Worm (Caenorhabditis elegans): ENCODE results near the gene ZK287.1.

ZK287.1 gene

DNA sequence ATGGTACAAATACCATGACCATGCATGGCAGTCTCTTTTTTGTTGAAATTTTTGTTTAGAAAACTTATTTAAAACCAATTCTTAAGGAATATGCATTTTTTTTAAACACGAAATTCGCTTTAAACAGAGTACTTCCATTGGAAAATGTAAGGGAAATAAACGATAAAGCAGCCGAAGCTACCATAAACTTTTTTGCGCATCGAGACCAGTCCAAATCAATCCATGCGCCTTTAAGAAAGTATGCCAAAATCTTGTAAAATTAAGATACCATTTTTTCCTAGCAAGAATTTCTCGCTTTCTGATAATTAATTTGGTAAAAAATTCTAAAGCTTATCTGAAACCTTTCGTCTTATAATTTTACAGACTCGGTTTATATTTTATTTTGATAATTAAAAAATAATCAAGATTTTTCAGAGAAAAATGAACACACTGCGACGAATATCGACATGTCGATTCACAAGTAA lies 26.2 kb downstream of the ZK287.1 start, which contains the start of gene ZK287.7:
Gene ZK287.7 (plus strand): TSS at position 414 of the 464 bp plus-strand sequence.
- TF ChIP-seq nhr-237 (tag; optimal IDR thresholded peaks at IDR 0.05) (no peak), elt-1 (tag; optimal IDR thresholded peaks at IDR 0.05) (no peak), F13H6.1 (tag; optimal IDR thresholded peaks at IDR 0.05) (no peak), ceh-82 (tag; optimal IDR thresholded peaks at IDR 0.05) (no peak), Y55F3AM.14 (GFP tag; optimal IDR thresholded peaks at IDR 0.05) (no peak), lin-13 (GFP tag; optimal IDR thresholded peaks at IDR 0.05) (no peak), skn-1 (tag; optimal IDR thresholded peaks at IDR 0.05) (no peak), nhr-6 (tag; optimal IDR thresholded peaks at IDR 0.05) (no peak)

DNA sequence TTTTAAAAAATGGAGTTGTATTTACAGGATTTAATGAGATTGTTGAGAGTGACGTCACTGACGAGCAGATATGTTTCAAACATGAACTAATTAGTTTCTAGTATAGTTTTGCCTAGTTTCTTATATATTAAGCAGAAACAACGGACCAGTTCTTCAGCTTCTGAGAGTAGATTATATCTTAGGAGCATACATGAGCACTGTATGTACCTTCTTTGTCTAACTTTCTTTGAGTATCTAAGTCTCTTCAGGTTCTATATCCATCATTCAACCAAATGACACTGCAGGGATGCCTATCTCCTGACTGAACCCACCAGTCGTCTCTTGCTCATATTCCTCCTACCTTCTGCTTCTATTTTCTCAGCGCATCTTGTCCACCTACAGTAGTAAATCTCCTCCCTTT lies 30.2 kb downstream of the ZK287.1 start, which contains the start of gene her-1:
Gene her-1 (plus strand): TSS at position 301 of the 400 bp plus-strand sequence.
- TF ChIP-seq Y55F3AM.14 (GFP tag; optimal IDR thresholded peaks at IDR 0.05) (no peak), mbf-1 (tag; optimal IDR thresholded peaks at IDR 0.05) (no peak), nhr-129 (tag; optimal IDR thresholded peaks at IDR 0.05) (no peak), sma-9 (GFP tag; optimal IDR thresholded peaks at IDR 0.05) (no peak), sma-9 (tag; optimal IDR thresholded peaks at IDR 0.05) (no peak), sma-3 (GFP tag; optimal IDR thresholded peaks at IDR 0.05) (no peak), nhr-12 (tag; optimal IDR thresholded peaks at IDR 0.05) (no peak), nhr-6 (tag; optimal IDR thresholded peaks at IDR 0.05) (no peak), lin-39 (tag; optimal IDR thresholded peaks at IDR 0.05) (no peak), mdl-1 (tag; optimal IDR thresholded peaks at IDR 0.05) (no peak), ztf-1 (GFP tag; conservative IDR thresholded peaks at IDR 0.05) (no peak)

DNA sequence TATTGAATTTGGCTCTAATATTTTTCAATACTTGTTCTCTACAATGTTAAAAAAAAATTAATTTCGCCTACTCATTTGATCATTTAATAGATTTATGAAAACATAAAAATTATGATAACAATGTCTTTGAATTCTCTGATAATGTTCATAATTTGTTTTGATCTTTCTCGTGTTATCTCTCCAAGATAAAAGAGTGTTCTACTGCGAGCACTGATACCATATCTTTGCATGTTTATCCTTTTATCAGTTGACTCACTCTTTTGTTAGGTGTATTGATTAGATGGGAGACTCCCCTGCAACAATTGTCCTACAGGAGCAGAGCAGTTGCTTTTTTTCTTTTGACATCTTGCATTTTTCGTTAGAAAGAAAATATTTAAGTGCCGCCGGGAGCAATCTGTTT lies 32.7 kb downstream of the ZK287.1 start:
- TF ChIP-seq nhr-25 (tag; optimal IDR thresholded peaks at IDR 0.05) (no peak), mdl-1 (tag; optimal IDR thresholded peaks at IDR 0.05) (no peak), lsy-2 (tag; optimal IDR thresholded peaks at IDR 0.05) (no peak), ztf-11 (tag; optimal IDR thresholded peaks at IDR 0.05) (no peak), nhr-6 (tag; optimal IDR thresholded peaks at IDR 0.05) (no peak), peb-1 (tag; optimal IDR thresholded peaks at IDR 0.05) (no peak), ztf-1 (GFP tag; conservative IDR thresholded peaks at IDR 0.05) (no peak), skn-1 (tag; optimal IDR thresholded peaks at IDR 0.05) (no peak), ceh-16 (tag; optimal IDR thresholded peaks at IDR 0.05) (no peak), mbf-1 (tag; optimal IDR thresholded peaks at IDR 0.05) (no peak), unc-55 (GFP tag; optimal IDR thresholded peaks at IDR 0.05) (no peak), elt-3 (tag; optimal IDR thresholded peaks at IDR 0.05) (no peak), fos-1 (tag; optimal IDR thresholded peaks at IDR 0.05) (no peak), dmd-4 (tag; optimal IDR thresholded peaks at IDR 0.05) (no peak), ceh-82 (tag; optimal IDR thresholded peaks at IDR 0.05) (no peak)

DNA sequence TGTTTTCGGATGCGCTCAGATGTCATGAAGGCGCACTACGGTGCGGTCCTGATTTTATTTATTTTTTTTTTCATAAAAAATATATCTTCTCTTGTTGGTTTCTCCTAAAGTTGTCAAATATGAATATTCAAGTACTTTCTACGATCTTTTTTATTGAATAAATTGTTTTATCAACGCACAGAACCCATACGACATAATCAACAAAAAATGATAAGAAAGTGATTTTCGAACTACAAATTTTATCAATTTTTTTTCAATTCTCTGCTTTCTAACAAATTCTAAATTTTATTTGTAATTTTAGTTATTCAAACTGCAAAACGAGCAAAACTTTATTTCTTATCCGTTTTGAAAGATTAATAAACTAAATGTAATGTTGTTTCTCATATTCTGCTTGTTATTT lies 35.4 kb downstream of the ZK287.1 start:
- TF ChIP-seq nhr-129 (tag; optimal IDR thresholded peaks at IDR 0.05) (no peak), zag-1 (tag; optimal IDR thresholded peaks at IDR 0.05) (no peak), fos-1 (tag; optimal IDR thresholded peaks at IDR 0.05) (peak; percentile 50)

DNA sequence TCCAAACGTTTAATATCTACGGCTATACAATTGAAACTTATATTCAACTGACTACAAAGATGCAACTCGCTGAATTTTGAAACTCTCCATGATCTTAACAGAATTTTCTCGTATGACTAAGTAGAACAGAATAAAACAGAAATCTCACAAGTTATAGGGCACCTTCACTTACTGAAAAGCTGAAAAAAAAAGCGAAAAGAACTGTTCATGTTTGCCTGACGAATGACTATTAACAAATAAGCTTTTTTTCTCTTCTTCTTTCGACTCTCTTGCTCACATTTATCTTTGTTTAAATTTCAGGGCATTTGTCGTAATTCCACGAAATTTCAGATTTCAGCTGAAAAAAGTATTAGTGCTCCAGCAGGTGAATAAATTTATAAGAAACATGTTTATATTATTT lies 36.3 kb downstream of the ZK287.1 start, which contains the start of gene xbx-6:
Gene xbx-6 (plus strand): TSS at position 301 of the 400 bp plus-strand sequence.
- no peak for TF ChIP-seq F13H6.1 (tag; optimal IDR thresholded peaks at IDR 0.05)
- no peak for TF ChIP-seq unc-62 (GFP tag; optimal IDR thresholded peaks at IDR 0.05)
- no peak for TF ChIP-seq crh-2 (tag; optimal IDR thresholded peaks at IDR 0.05)
- TF ChIP-seq lsy-2 (tag; optimal IDR thresholded peaks at IDR 0.05): no peak
- TF ChIP-seq sem-4 (tag; optimal IDR thresholded peaks at IDR 0.05): no peak
- TF ChIP-seq elt-1 (tag; optimal IDR thresholded peaks at IDR 0.05): no peak
- TF ChIP-seq unc-55 (GFP tag; optimal IDR thresholded peaks at IDR 0.05): no peak

DNA sequence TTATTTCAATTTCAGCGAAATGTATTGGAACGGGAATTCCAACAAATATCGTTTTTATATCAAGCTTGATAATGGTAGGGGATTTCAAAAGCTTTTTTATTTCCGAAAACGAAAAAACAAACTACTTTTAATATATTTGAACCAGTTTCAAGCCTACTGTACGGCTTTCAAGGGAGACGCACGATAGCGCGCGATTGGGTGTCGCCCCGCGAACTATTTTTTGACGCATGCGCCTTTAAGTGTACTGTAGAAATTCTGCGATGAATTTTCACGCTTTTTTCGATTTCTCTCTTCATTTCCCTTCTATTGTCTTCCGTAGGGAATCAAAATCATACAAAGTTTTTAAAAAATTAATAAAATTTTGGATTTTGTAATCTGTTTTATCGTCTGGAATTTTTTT lies 37.1 kb downstream of the ZK287.1 start:
- TF ChIP-seq nhr-12 (tag; optimal IDR thresholded peaks at IDR 0.05) (no peak), unc-62 (GFP tag; optimal IDR thresholded peaks at IDR 0.05) (no peak), sma-3 (GFP tag; optimal IDR thresholded peaks at IDR 0.05) (no peak), C34F6.9 (tag; optimal IDR thresholded peaks at IDR 0.05) (no peak), mbf-1 (tag; optimal IDR thresholded peaks at IDR 0.05) (no peak), ceh-82 (tag; optimal IDR thresholded peaks at IDR 0.05) (no peak), sma-9 (GFP tag; optimal IDR thresholded peaks at IDR 0.05) (no peak), sma-9 (tag; optimal IDR thresholded peaks at IDR 0.05) (no peak)

Measured in whole organism, L2 larva.